Fruit fly (Drosophila melanogaster) whole organism, prepupa: ENCODE data around the gene CG31710.

Experiments used
- Blimp-1 ChIP-seq: fragments of 200-800 bp; sonication (Bioruptor generic); optimal IDR thresholded peaks from 3 replicates; lab custom pipeline; 2017; ENCODE audit warnings: missing biosample characterization, missing genetic modification characterization, mild to moderate bottlenecking, moderate library complexity, missing genetic modification reagents
- CG6854 ChIP-seq: fragments of 200-800 bp; sonication (Bioruptor generic); optimal IDR thresholded peaks from 2 replicates; lab custom pipeline; 2017; ENCODE audit warnings: missing biosample characterization, mild to moderate bottlenecking, missing genetic modification characterization
- Hr39 ChIP-seq: fragments of 200-800 bp; sonication (Bioruptor generic); optimal IDR thresholded peaks from 2 replicates; lab custom pipeline; 2016; ENCODE audit warnings: missing biosample characterization, missing genetic modification characterization
- dsx ChIP-seq: fragments of 200-800 bp; optimal IDR thresholded peaks from 3 replicates; lab custom pipeline; 2019; ENCODE audit warnings: missing biosample characterization, mild to moderate bottlenecking, missing genetic modification characterization, moderate library complexity; ENCODE audit not compliant: poor library complexity, severe bottlenecking

- TF ChIP-seq dsx (GFP tag; lab: Kevin White, UChicago) (no peak), Blimp-1 (GFP tag; lab: Kevin White, UChicago) (no peak), CG6854 (GFP tag; lab: Kevin White, UChicago) (no peak), Hr39 (GFP tag; lab: Kevin White, UChicago) (no peak)
These were observed 20.6 kb downstream of the CG31710 start for dm6 chr2L:9685184-9685583.
